Worm (Caenorhabditis elegans) whole organism, L2 larva: ENCODE results near the gene M28.8.

Source experiments
- C34F6.9 ChIP-seq: fragments of 150-350 bp; optimal IDR thresholded peaks from 2 replicates; lab custom pipeline; 2014; ENCODE audit warnings: missing biosample characterization, missing genetic modification characterization
- F13H6.1 ChIP-seq: sonication (generic microtip); optimal IDR thresholded peaks from 2 replicates; lab custom pipeline; 2016; ENCODE audit warnings: missing genetic modification characterization, missing compliant biosample characterization
- Y55F3AM.14 ChIP-seq: fragments of 200-800 bp; sonication (Bioruptor generic); optimal IDR thresholded peaks from 2 replicates; lab custom pipeline; 2018; ENCODE audit warnings: mild to moderate bottlenecking, missing genetic modification characterization, missing compliant biosample characterization
- ZK546.5 ChIP-seq: sonication (generic microtip); optimal IDR thresholded peaks from 2 replicates; lab custom pipeline; 2017; ENCODE audit warnings: missing biosample characterization, missing genetic modification characterization
- alr-1 ChIP-seq: fragments of 150-350 bp; optimal IDR thresholded peaks from 2 replicates; lab custom pipeline; 2014; ENCODE audit warnings: missing biosample characterization, missing genetic modification characterization
- aly-2 ChIP-seq: fragments of 150-350 bp; optimal IDR thresholded peaks from 2 replicates; lab custom pipeline; 2014; ENCODE audit warnings: missing biosample characterization, missing genetic modification characterization
- ama-1 ChIP-seq: fragments of 150-350 bp; optimal IDR thresholded peaks from 2 replicates; lab custom pipeline; 2018; ENCODE audit warnings: inconsistent platforms
- blmp-1 ChIP-seq: sonication (generic microtip); optimal IDR thresholded peaks from 2 replicates; lab custom pipeline; 2017; ENCODE audit warnings: missing genetic modification characterization, mild to moderate bottlenecking, missing compliant biosample characterization, antibody characterized with exemption, moderate library complexity; ENCODE audit not compliant: insufficient read depth
- ceh-16 ChIP-seq: fragments of 150-350 bp; optimal IDR thresholded peaks from 2 replicates; lab custom pipeline; 2014; ENCODE audit warnings: missing biosample characterization, missing genetic modification characterization
- ceh-82 ChIP-seq: fragments of 150-350 bp; optimal IDR thresholded peaks from 2 replicates; lab custom pipeline; 2014; ENCODE audit warnings: missing biosample characterization, missing genetic modification characterization
- dmd-4 ChIP-seq: sonication (generic microtip); optimal IDR thresholded peaks from 2 replicates; lab custom pipeline; 2017; ENCODE audit warnings: missing biosample characterization, missing genetic modification characterization
- elt-1 ChIP-seq: fragments of 150-350 bp; optimal IDR thresholded peaks from 2 replicates; lab custom pipeline; 2014; ENCODE audit warnings: missing biosample characterization, missing genetic modification characterization
- elt-3 ChIP-seq: sonication (generic microtip); optimal IDR thresholded peaks from 2 replicates; lab custom pipeline; 2017; ENCODE audit warnings: missing biosample characterization, missing genetic modification characterization
- fos-1 ChIP-seq: fragments of 150-350 bp; optimal IDR thresholded peaks from 2 replicates; lab custom pipeline; 2014; ENCODE audit warnings: missing biosample characterization, missing genetic modification characterization
- lin-11 ChIP-seq: fragments of 150-350 bp; sonication (generic microtip); optimal IDR thresholded peaks from 2 replicates; lab custom pipeline; 2014; ENCODE audit warnings: missing biosample characterization, missing genetic modification characterization, inconsistent platforms, mixed read lengths
- lin-13 ChIP-seq: fragments of 150-350 bp; optimal IDR thresholded peaks from 2 replicates; lab custom pipeline; 2014; ENCODE audit warnings: missing biosample characterization, missing genetic modification reagents, missing genetic modification characterization
- lsy-2 ChIP-seq, 2 experiments: fragments of 150-350 bp in 1 of 2; sonication (generic microtip) in 1 of 2; optimal IDR thresholded peaks; 2 replicates each; lab custom pipeline; 2014 to 2017; ENCODE audit warnings: missing biosample characterization in 2 of 2, missing genetic modification characterization in 2 of 2
- mdl-1 ChIP-seq, 2 experiments: fragments of 150-350 bp in 1 of 2; sonication (generic microtip) in 1 of 2; optimal IDR thresholded peaks; 2 replicates each; lab custom pipeline; 2017; ENCODE audit warnings: missing biosample characterization in 2 of 2, missing genetic modification characterization in 2 of 2
- nhr-10 ChIP-seq: sonication (generic microtip); optimal IDR thresholded peaks from 2 replicates; lab custom pipeline; 2017; ENCODE audit warnings: missing biosample characterization, missing genetic modification characterization
- nhr-11 ChIP-seq: fragments of 150-350 bp; optimal IDR thresholded peaks from 2 replicates; lab custom pipeline; 2014; ENCODE audit warnings: missing biosample characterization, missing genetic modification characterization
- nhr-12 ChIP-seq: fragments of 150-350 bp; optimal IDR thresholded peaks from 2 replicates; lab custom pipeline; 2014; ENCODE audit warnings: missing biosample characterization, missing genetic modification characterization
- nhr-237 ChIP-seq: fragments of 150-350 bp; optimal IDR thresholded peaks from 2 replicates; lab custom pipeline; 2014; ENCODE audit warnings: missing biosample characterization, missing genetic modification characterization
- nhr-77 ChIP-seq: fragments of 150-350 bp; optimal IDR thresholded peaks from 2 replicates; lab custom pipeline; 2014; ENCODE audit warnings: missing biosample characterization, missing genetic modification characterization
- peb-1 ChIP-seq: fragments of 150-350 bp; optimal IDR thresholded peaks from 2 replicates; lab custom pipeline; 2014; ENCODE audit warnings: missing biosample characterization, missing genetic modification characterization
- sem-4 ChIP-seq: fragments of 150-350 bp; optimal IDR thresholded peaks from 2 replicates; lab custom pipeline; 2014; ENCODE audit warnings: missing biosample characterization, missing genetic modification reagents, missing genetic modification characterization
- skn-1 ChIP-seq: sonication (generic microtip); optimal IDR thresholded peaks from 2 replicates; lab custom pipeline; 2017; ENCODE audit warnings: missing biosample characterization, missing genetic modification characterization
- sma-3 ChIP-seq: sonication (generic microtip); optimal IDR thresholded peaks from 2 replicates; lab custom pipeline; 2016; ENCODE audit warnings: missing genetic modification reagents, missing genetic modification characterization, missing compliant biosample characterization
- snpc-4 ChIP-seq: fragments of 150-350 bp; optimal IDR thresholded peaks from 2 replicates; lab custom pipeline; 2014; ENCODE audit warnings: missing biosample characterization, missing genetic modification characterization
- unc-39 ChIP-seq: fragments of 150-350 bp; optimal IDR thresholded peaks from 2 replicates; lab custom pipeline; 2014; ENCODE audit warnings: missing biosample characterization, missing genetic modification characterization
- unc-55 ChIP-seq: fragments of 150-350 bp; sonication (generic microtip); optimal IDR thresholded peaks from 3 replicates; lab custom pipeline; 2014; ENCODE audit warnings: missing biosample characterization, missing genetic modification reagents, missing genetic modification characterization
- zag-1 ChIP-seq: fragments of 150-350 bp; optimal IDR thresholded peaks from 2 replicates; lab custom pipeline; 2014; ENCODE audit warnings: missing biosample characterization, missing genetic modification characterization
- ztf-1 ChIP-seq: fragments of 200-800 bp; sonication (Bioruptor generic); conservative IDR thresholded peaks from 2 replicates; pipeline ENCODE4 v1.3.6; 2022; ENCODE audit warnings: missing genetic modification characterization, missing compliant biosample characterization
- ztf-4 ChIP-seq: fragments of 150-350 bp; optimal IDR thresholded peaks from 2 replicates; lab custom pipeline; 2014; ENCODE audit warnings: missing biosample characterization, missing genetic modification characterization

Gene M28.8

ce11 chrII:10605512-10605911 lies 22.6 kb upstream of the M28.8 start, which contains the start of gene taf-13:
Gene taf-13 (minus strand): TSS chrII:10605612.
- TF ChIP-seq zag-1 (tag; lab: Kevin White, UChicago) = no peak
- no peak for TF ChIP-seq nhr-10 (tag; lab: Kevin White, UChicago)
- no peak for TF ChIP-seq unc-39 (tag; lab: Kevin White, UChicago)
- no peak for TF ChIP-seq lin-13
- TF ChIP-seq F13H6.1 (tag; lab: Kevin White, UChicago) = no peak
- no peak for TF ChIP-seq ztf-4
- no peak for TF ChIP-seq nhr-237 (tag; lab: Kevin White, UChicago)
- TF ChIP-seq, all 48 proteins: peak for 0

ce11 chrII:10607238-10607961 lies 20.7 kb upstream of the M28.8 start, which contains the start of gene ccm-3:
Gene ccm-3 (minus strand): TSS chrII:10607275.
- no peak for TF ChIP-seq ztf-1 (GFP tag; lab: Robert Waterston, UW)
- TF ChIP-seq blmp-1 = peak; percentile 61
- no peak for TF ChIP-seq nhr-77
- TF ChIP-seq ama-1 (lab: Kevin White, UChicago) = no peak
- no peak for TF ChIP-seq ceh-16 (tag; lab: Kevin White, UChicago)
- TF ChIP-seq nhr-237 (tag; lab: Kevin White, UChicago) = no peak
- TF ChIP-seq mdl-1 (tag; optimal IDR thresholded peaks at IDR 0.05; lab: Kevin White, UChicago) = no peak
- TF ChIP-seq fos-1 (tag; lab: Kevin White, UChicago) = peak; percentile 63
- no peak for TF ChIP-seq ZK546.5
- TF ChIP-seq lsy-2 (tag; optimal IDR thresholded peaks at IDR 0.05; lab: Kevin White, UChicago) = peak in 1 of 2 experiments; percentile 58
- no peak for TF ChIP-seq alr-1 (tag; lab: Kevin White, UChicago)
- TF ChIP-seq C34F6.9 (tag; lab: Kevin White, UChicago) = peak; percentile 52
- peak; percentile 76 for TF ChIP-seq unc-55 (GFP tag; lab: Kevin White, UChicago)
- no peak for TF ChIP-seq lin-13

- TF ChIP-seq ama-1 (lab: Kevin White, UChicago) = no peak
- no peak for TF ChIP-seq aly-2
- no peak for TF ChIP-seq ztf-1 (GFP tag; lab: Robert Waterston, UW)
- TF ChIP-seq ztf-4 = no peak
- TF ChIP-seq sma-3 (GFP tag; lab: Kevin White, UChicago) = no peak
- TF ChIP-seq sem-4 (tag; lab: Kevin White, UChicago) = no peak
- TF ChIP-seq C34F6.9 (tag; lab: Kevin White, UChicago) = no peak
- TF ChIP-seq ZK546.5 = no peak
- no peak for TF ChIP-seq snpc-4 (tag; lab: Kevin White, UChicago)
Measured at ce11 chrII:10608821-10609220, 19.2 kb upstream of the M28.8 start.

ce11 chrII:10612743-10613142 lies 15.3 kb upstream of the M28.8 start, which contains the start of gene C14A4.12:
Gene C14A4.12 (plus strand): TSS chrII:10613043.
- TF ChIP-seq nhr-10 (tag; lab: Kevin White, UChicago) (no peak), fos-1 (tag; lab: Kevin White, UChicago) (no peak), skn-1 (tag; lab: Kevin White, UChicago) (no peak), lin-11 (tag; lab: Kevin White, UChicago) (no peak), lin-13 (no peak)

- TF ChIP-seq ceh-16 (tag; lab: Kevin White, UChicago) (no peak), sem-4 (tag; lab: Kevin White, UChicago) (no peak), lin-13 (no peak), Y55F3AM.14 (GFP tag; lab: Kevin White, UChicago) (no peak), nhr-11 (tag; lab: Kevin White, UChicago) (no peak), unc-55 (GFP tag; lab: Kevin White, UChicago) (no peak), zag-1 (tag; lab: Kevin White, UChicago) (no peak), nhr-237 (tag; lab: Kevin White, UChicago) (no peak), ceh-82 (no peak), fos-1 (tag; lab: Kevin White, UChicago) (no peak), nhr-12 (tag; lab: Kevin White, UChicago) (no peak), ama-1 (lab: Kevin White, UChicago) (no peak), skn-1 (tag; lab: Kevin White, UChicago) (no peak), C34F6.9 (tag; lab: Kevin White, UChicago) (no peak)
Measured at ce11 chrII:10618157-10618556, 9.9 kb upstream of the M28.8 start, which contains the start of gene C14A4.13. Gene C14A4.13 (plus strand): TSS chrII:10618457.

- no peak for TF ChIP-seq blmp-1
- TF ChIP-seq sem-4 (tag; lab: Kevin White, UChicago) = no peak
- no peak for TF ChIP-seq lsy-2 (tag; optimal IDR thresholded peaks at IDR 0.05; lab: Kevin White, UChicago)
- no peak for TF ChIP-seq peb-1 (tag; lab: Kevin White, UChicago)
- no peak for TF ChIP-seq dmd-4
- TF ChIP-seq elt-3 (tag; lab: Kevin White, UChicago) = no peak
- no peak for TF ChIP-seq ceh-82
- TF ChIP-seq snpc-4 (tag; lab: Kevin White, UChicago) = no peak
- no peak for TF ChIP-seq alr-1 (tag; lab: Kevin White, UChicago)
- no peak for TF ChIP-seq elt-1 (tag; lab: Kevin White, UChicago)
- TF ChIP-seq, all 48 proteins: peak for 0
Measured at ce11 chrII:10621965-10622364, 6.1 kb upstream of the M28.8 start, which contains the start of gene cutl-9. Gene cutl-9 (plus strand): TSS chrII:10622265.
